Fruit fly (Drosophila melanogaster): ENCODE measurements around the gene CAHbeta.

Gene CAHbeta

DNA sequence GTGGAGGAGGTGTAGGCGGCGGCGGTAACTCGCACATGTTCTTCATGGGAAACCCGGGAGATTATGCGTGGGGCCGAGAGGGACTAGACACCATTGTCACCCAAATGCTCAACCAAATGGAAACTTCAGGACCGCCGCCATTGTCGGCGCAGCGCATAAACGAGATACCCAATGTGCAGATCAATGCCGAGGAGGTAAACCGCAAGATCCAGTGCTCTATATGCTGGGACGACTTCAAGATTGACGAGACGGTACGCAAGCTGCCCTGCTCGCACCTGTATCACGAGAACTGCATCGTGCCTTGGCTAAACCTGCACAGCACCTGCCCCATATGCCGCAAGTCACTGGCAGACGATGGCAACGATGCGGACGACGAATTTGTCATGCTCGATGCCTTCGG, 26.6 kb downstream of the CAHbeta start:
- no peak for TF ChIP-seq CG17801 (GFP tag; optimal IDR thresholded peaks at IDR 0.05; ENCODE audit: partially characterized antibody)

- TF ChIP-seq CG17801 (GFP tag; optimal IDR thresholded peaks at IDR 0.05; ENCODE audit: partially characterized antibody), result peak; percentile 2
Observed at dm6 chr3R:9008202-9008601, 27.5 kb downstream of the CAHbeta start, which contains the start of gene CG11983. CG11983 (plus strand) TSS chr3R:9008321.

DNA sequence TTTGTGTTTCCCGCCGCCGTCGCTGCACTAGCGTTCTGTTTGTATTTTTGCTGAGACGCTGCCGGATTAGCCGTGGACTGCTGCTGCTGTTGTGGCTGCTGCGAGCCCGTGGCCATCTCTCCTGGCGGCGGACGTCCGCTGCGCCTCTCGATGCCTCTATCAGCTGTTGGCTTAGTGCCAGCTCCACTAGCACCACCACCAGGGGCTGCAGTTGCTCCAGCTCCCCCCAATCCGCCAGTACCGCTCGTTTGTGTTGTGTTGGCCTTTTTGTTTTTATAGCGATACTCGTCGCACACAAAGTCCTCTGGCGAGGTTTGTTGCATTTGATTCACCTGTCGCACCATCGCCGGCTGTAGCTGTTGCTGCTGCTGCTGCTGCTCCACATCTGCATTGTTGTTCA, 30.0 kb downstream of the CAHbeta start:
- TF ChIP-seq CG17801 (GFP tag; optimal IDR thresholded peaks at IDR 0.05; ENCODE audit: partially characterized antibody), result no peak

DNA sequence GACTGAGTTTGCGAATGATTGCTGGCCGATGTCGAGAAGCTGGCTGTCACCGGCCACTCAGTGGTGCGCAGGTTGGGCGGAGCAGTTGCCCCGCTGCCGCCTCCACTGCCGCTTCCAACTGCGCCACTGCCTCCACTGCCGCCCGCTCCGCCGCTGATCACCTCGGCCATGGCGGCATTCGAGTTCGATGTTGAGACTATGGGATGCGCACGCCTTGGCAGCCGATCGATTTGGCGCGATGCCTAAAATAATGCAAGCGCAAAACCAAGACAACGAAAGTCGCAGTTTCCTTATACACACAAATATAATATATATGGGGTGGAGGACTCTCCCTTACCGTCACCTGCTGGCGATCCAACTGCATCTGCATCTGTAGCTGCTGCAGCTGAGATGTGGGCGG, 31.0 kb downstream of the CAHbeta start:
- TF ChIP-seq CG17801 (GFP tag; optimal IDR thresholded peaks at IDR 0.05; ENCODE audit: partially characterized antibody), result no peak

DNA sequence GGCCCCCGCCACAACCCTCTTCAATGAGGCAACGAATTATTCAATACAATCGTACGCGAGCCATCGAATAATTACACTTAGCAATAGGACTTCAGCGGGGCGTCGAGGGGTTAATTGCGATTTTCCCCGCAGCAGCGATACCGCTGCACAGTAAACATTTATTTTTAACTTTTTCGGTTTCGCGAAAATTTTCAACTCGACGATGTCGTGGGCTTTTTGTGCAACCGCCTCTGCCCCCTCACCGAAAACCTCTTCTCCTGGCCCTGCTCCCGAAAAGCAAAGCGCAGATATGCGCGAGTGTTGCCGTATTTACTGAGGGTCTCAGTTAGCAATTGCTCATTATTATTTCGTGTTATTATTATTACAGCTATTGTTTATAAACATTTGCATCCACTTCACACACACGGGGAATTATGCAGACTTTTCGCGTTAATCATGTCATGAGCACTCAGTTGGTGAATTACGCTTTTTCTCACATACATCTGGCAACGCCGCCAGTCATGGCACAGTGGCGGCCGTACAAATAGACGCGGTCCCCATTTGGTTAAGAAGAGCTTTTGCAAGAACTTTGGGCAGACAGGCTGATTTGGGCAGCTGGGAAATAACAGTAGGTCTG, 33.2 kb downstream of the CAHbeta start:
- TF ChIP-seq CG17801 (GFP tag; optimal IDR thresholded peaks at IDR 0.05; ENCODE audit: partially characterized antibody), result peak; percentile 35

dm6 chr3R:9014859-9015466, 34.3 kb downstream of the CAHbeta start, which contains the start of the genes Kcmf1, Sf3b5 and CG11986:
Kcmf1 (minus strand) TSS chr3R:9014909.
Sf3b5 (minus strand) TSS chr3R:9015341.
CG11986 (plus strand) TSS chr3R:9015446.
- no peak for TF ChIP-seq CG17801 (GFP tag; optimal IDR thresholded peaks at IDR 0.05; ENCODE audit: partially characterized antibody)

dm6 chr3R:9016869-9017268, 36.2 kb downstream of the CAHbeta start:
- peak; percentile 46 for TF ChIP-seq CG17801 (GFP tag; optimal IDR thresholded peaks at IDR 0.05; ENCODE audit: partially characterized antibody)

dm6 chr3R:9019689-9020138, 39.1 kb downstream of the CAHbeta start, which contains the start of gene tgo:
tgo (minus strand) TSS chr3R:9020022.
- peak; percentile 16 for TF ChIP-seq CG17801 (GFP tag; optimal IDR thresholded peaks at IDR 0.05; ENCODE audit: partially characterized antibody)

DNA sequence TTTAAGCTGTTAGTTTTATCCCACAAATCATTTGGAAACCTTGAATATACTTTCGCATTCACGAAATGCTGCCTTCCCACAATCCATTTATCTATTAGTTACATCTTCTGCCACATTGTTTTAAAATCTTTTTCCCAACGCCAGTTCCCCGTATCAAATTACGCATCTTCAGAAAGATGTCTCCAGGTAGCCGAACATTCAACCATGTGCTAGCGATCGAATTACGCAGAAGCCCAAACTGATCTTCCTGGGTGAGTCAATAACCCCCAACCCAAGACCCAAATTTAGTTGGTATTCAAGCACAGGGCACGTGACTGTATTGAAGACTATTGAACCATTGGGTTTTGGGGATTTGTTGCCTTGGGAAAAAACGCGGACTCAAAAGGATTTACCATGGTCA, 43.3 kb downstream of the CAHbeta start:
- no peak for TF ChIP-seq CG17801 (GFP tag; optimal IDR thresholded peaks at IDR 0.05; ENCODE audit: partially characterized antibody)

DNA sequence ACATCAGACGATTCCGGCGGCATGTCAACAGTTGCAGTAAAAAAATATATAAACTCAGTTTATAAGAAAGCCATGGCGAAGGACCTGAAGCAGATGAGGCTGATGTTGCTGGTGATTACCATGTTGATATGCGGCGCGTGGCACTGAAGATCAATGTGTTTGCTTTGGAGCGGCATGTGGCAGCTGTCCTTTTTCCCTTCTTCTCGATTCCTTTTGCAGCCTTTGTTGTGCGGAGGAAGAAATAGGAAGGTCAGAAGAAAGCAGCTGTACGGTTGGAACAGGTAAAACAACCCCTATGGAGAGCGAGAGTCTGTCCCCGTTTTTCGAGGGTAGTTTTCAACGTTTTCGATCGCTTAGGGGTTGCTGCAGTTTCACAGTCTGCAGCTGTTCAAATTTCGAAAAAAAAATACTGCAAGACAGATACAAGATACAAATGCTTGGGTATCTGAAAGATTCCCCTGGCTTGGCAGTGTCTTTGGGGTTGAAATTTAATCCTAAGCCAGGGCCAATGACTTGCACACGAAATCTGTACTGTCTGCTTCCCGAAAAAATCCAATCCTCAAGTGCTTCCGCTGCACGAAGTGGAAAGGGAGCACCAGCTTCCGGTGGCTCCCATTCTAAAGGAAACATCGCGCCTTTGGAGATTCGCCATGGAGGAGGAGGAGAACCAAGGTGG, 44.3 kb downstream of the CAHbeta start:
- no peak for TF ChIP-seq CG17801 (GFP tag; optimal IDR thresholded peaks at IDR 0.05; ENCODE audit: partially characterized antibody)

- TF ChIP-seq CG17801 (GFP tag; optimal IDR thresholded peaks at IDR 0.05; ENCODE audit: partially characterized antibody), result no peak
Observed at dm6 chr3R:9027082-9027481, 46.4 kb downstream of the CAHbeta start.

dm6 chr3R:9028690-9029089, 48.0 kb downstream of the CAHbeta start:
- TF ChIP-seq CG17801 (GFP tag; optimal IDR thresholded peaks at IDR 0.05; ENCODE audit: partially characterized antibody), result no peak

- no peak for TF ChIP-seq CG17801 (GFP tag; optimal IDR thresholded peaks at IDR 0.05; ENCODE audit: partially characterized antibody)
Observed at dm6 chr3R:9029411-9029810, 48.8 kb downstream of the CAHbeta start.

- no peak for TF ChIP-seq CG17801 (GFP tag; optimal IDR thresholded peaks at IDR 0.05; ENCODE audit: partially characterized antibody)
Observed at dm6 chr3R:9030006-9030749, 49.5 kb downstream of the CAHbeta start.

DNA sequence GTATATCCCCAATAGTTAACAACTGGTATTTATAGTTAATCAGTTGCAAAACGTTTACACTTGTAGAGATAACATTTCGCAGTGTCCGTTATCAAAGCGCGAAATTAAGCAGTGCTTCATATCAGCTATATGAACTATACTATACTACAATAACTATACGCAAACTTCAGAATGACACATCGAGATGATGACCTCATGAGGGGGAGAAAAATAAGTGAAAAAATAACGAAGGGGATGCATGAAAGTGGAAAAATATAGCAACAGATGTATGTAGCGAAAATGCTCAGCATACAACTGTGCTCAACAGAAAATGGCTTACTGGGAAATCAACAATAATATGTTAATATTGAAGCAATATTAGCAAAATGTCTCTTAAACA, 50.1 kb downstream of the CAHbeta start:
- no peak for TF ChIP-seq CG17801 (GFP tag; optimal IDR thresholded peaks at IDR 0.05; ENCODE audit: partially characterized antibody)

All from ovary, adult (tissue).